Fruit fly (Drosophila melanogaster): ENCODE data around the gene Tmtc1.
A peak's percentile ranks its signal among the peaks of the same experiment; 100 is the strongest.

Tmtc1 gene

dm6 chr2L:2748480-2749143 lies 71.1 kb downstream of the Tmtc1 start (continued):
- TF ChIP-seq Ets96B (tag; optimal IDR thresholded peaks at IDR 0.05) (peak; percentile 79), CG10631 (GFP tag; optimal IDR thresholded peaks at IDR 0.05) (peak; percentile 91), Hr38 (GFP tag; optimal IDR thresholded peaks at IDR 0.05) (no peak), dac (GFP tag; optimal IDR thresholded peaks at IDR 0.05) (no peak), CG4318 (GFP tag; optimal IDR thresholded peaks at IDR 0.05) (no peak), vri (GFP tag; optimal IDR thresholded peaks at IDR 0.05) (no peak), CG6792 (GFP tag; optimal IDR thresholded peaks at IDR 0.05) (peak; percentile 82), Eip93F (GFP tag; optimal IDR thresholded peaks at IDR 0.05) (no peak), CG8119 (GFP tag; IDR thresholded peaks at IDR 0.05) (peak; percentile 88), CG32006 (GFP tag; optimal IDR thresholded peaks at IDR 0.05) (peak; percentile 88), CG11902 (GFP tag; optimal IDR thresholded peaks at IDR 0.05) (peak; percentile 81), CG10669 (GFP tag; optimal IDR thresholded peaks at IDR 0.05) (peak; percentile 77), CG6808 (GFP tag; optimal IDR thresholded peaks at IDR 0.05) (peak; percentile 77), fkh (GFP tag; optimal IDR thresholded peaks at IDR 0.05) (no peak), spab (GFP tag; optimal IDR thresholded peaks at IDR 0.05) (no peak), CG3919 (GFP tag; optimal IDR thresholded peaks at IDR 0.05) (peak; percentile 90), esn (GFP tag; optimal IDR thresholded peaks at IDR 0.05) (peak; percentile 86), achi (GFP tag; optimal IDR thresholded peaks at IDR 0.05) (peak; percentile 86), CG16779 (tag; optimal IDR thresholded peaks at IDR 0.05) (no peak), Hr39 (GFP tag; optimal IDR thresholded peaks at IDR 0.05) (peak; percentile 88), fd59A (GFP tag; optimal IDR thresholded peaks at IDR 0.05) (peak; percentile 68), Smox (GFP tag; optimal IDR thresholded peaks at IDR 0.05) (no peak), Blimp-1 (GFP tag; optimal IDR thresholded peaks at IDR 0.05) (peak; percentile 82), Hr4 (GFP tag; optimal IDR thresholded peaks at IDR 0.05) (no peak), Sox14 (GFP tag; optimal IDR thresholded peaks at IDR 0.05) (peak; percentile 88), CG11294 (GFP tag; IDR thresholded peaks at IDR 0.05) (peak; percentile 70), Lpt (GFP tag; optimal IDR thresholded peaks at IDR 0.05) (peak; percentile 77), topi (GFP tag; optimal IDR thresholded peaks at IDR 0.05) (peak; percentile 87), Gug (GFP tag; IDR thresholded peaks at IDR 0.05) (peak; percentile 67), Sox15 (GFP tag; optimal IDR thresholded peaks at IDR 0.05) (peak; percentile 79), ss (GFP tag; optimal IDR thresholded peaks at IDR 0.05) (peak in 1 of 2 experiments; percentile 87), CG7368 (GFP tag; optimal IDR thresholded peaks at IDR 0.05) (peak; percentile 78), CG1621 (tag; optimal IDR thresholded peaks at IDR 0.05) (peak; percentile 76), eg (GFP tag; IDR thresholded peaks at IDR 0.05) (peak; percentile 85), CG31627 (GFP tag; optimal IDR thresholded peaks at IDR 0.05) (peak; percentile 85), pdm3 (GFP tag; optimal IDR thresholded peaks at IDR 0.05) (no peak), Eip78C (GFP tag) (peak; percentile 93)

- TF ChIP-seq CG3032 (tag; optimal IDR thresholded peaks at IDR 0.05) (no peak), salr (GFP tag; optimal IDR thresholded peaks at IDR 0.05) (no peak), CG10669 (GFP tag; optimal IDR thresholded peaks at IDR 0.05) (no peak), esn (GFP tag; optimal IDR thresholded peaks at IDR 0.05) (no peak), dac (GFP tag; optimal IDR thresholded peaks at IDR 0.05) (no peak), vri (GFP tag; optimal IDR thresholded peaks at IDR 0.05) (no peak), topi (GFP tag; optimal IDR thresholded peaks at IDR 0.05) (no peak), fkh (GFP tag; optimal IDR thresholded peaks at IDR 0.05) (peak; percentile 62), CG8632 (GFP tag; optimal IDR thresholded peaks at IDR 0.05) (no peak), achi (GFP tag; optimal IDR thresholded peaks at IDR 0.05) (no peak), cyc (GFP tag; optimal IDR thresholded peaks at IDR 0.05) (no peak), CG7368 (GFP tag; optimal IDR thresholded peaks at IDR 0.05) (peak; percentile 52), Smox (GFP tag; optimal IDR thresholded peaks at IDR 0.05) (no peak), CG3919 (GFP tag; optimal IDR thresholded peaks at IDR 0.05) (peak; percentile 31), net (GFP tag; optimal IDR thresholded peaks at IDR 0.05) (no peak), svp (GFP tag) (peak; percentile 82), CG8319 (GFP tag; optimal IDR thresholded peaks at IDR 0.05) (no peak), CG11294 (GFP tag; IDR thresholded peaks at IDR 0.05) (no peak), CG32006 (GFP tag; optimal IDR thresholded peaks at IDR 0.05) (peak; percentile 45), Hr4 (GFP tag; optimal IDR thresholded peaks at IDR 0.05) (no peak), fd59A (GFP tag; optimal IDR thresholded peaks at IDR 0.05) (no peak), fd85E (GFP tag; optimal IDR thresholded peaks at IDR 0.05) (no peak), Sox15 (GFP tag; optimal IDR thresholded peaks at IDR 0.05) (no peak), Eip93F (GFP tag; optimal IDR thresholded peaks at IDR 0.05) (no peak), Sox14 (GFP tag; optimal IDR thresholded peaks at IDR 0.05) (peak; percentile 5), CG6276 (GFP tag; optimal IDR thresholded peaks at IDR 0.05) (no peak), Hr39 (GFP tag; optimal IDR thresholded peaks at IDR 0.05) (no peak), eg (GFP tag; IDR thresholded peaks at IDR 0.05) (no peak), lz (GFP tag; optimal IDR thresholded peaks at IDR 0.05) (peak; percentile 5), CG4318 (GFP tag; optimal IDR thresholded peaks at IDR 0.05) (no peak)
Measured at dm6 chr2L:2749144-2749766, 71.7 kb downstream of the Tmtc1 start.
